Fruit fly (Drosophila melanogaster): ENCODE measurements around the gene CG43680.

CG43680 gene

dm6 chr3L:15101639-15102413 is 48.7 kb upstream of the CG43680 start (continued):
- TF ChIP-seq Hr38 (GFP tag; optimal IDR thresholded peaks at IDR 0.05): no peak
- no peak for TF ChIP-seq salr (GFP tag; optimal IDR thresholded peaks at IDR 0.05)
- TF ChIP-seq CG6808 (GFP tag; optimal IDR thresholded peaks at IDR 0.05): peak; percentile 6
- no peak for TF ChIP-seq OdsH (GFP tag; optimal IDR thresholded peaks at IDR 0.05)
- peak; percentile 84 for TF ChIP-seq svp (GFP tag)
- TF ChIP-seq achi (GFP tag; optimal IDR thresholded peaks at IDR 0.05): peak; percentile 35
- TF ChIP-seq ss (GFP tag; optimal IDR thresholded peaks at IDR 0.05): peak in 1 of 2 experiments; percentile 85
- peak; percentile 2 for TF ChIP-seq CG11762 (GFP tag; optimal IDR thresholded peaks at IDR 0.05; ENCODE audit: insufficient read depth)
- no peak for TF ChIP-seq CG4318 (GFP tag; optimal IDR thresholded peaks at IDR 0.05)
- peak; percentile 59 for TF ChIP-seq pdm3 (GFP tag; optimal IDR thresholded peaks at IDR 0.05)
- TF ChIP-seq CG32006 (GFP tag; optimal IDR thresholded peaks at IDR 0.05): peak; percentile 23
- TF ChIP-seq CG11294 (GFP tag; IDR thresholded peaks at IDR 0.05): no peak
- peak; percentile 3 for TF ChIP-seq CG11902 (GFP tag; optimal IDR thresholded peaks at IDR 0.05)
- TF ChIP-seq Sox102F (GFP tag; optimal IDR thresholded peaks at IDR 0.05): peak; percentile 56
- peak; percentile 12 for TF ChIP-seq CG3919 (GFP tag; optimal IDR thresholded peaks at IDR 0.05)
- TF ChIP-seq Hr39 (GFP tag; optimal IDR thresholded peaks at IDR 0.05): peak; percentile 52
- TF ChIP-seq Eip93F (GFP tag; optimal IDR thresholded peaks at IDR 0.05): no peak
- peak; percentile 10 for TF ChIP-seq Ets96B (tag; optimal IDR thresholded peaks at IDR 0.05)

- TF ChIP-seq CG7368 (GFP tag; optimal IDR thresholded peaks at IDR 0.05): no peak
- no peak for TF ChIP-seq CG9139 (GFP tag; optimal IDR thresholded peaks at IDR 0.05)
- TF ChIP-seq Hr39 (GFP tag; optimal IDR thresholded peaks at IDR 0.05): no peak
- TF ChIP-seq CG11902 (GFP tag; optimal IDR thresholded peaks at IDR 0.05): no peak
- peak; percentile 33 for TF ChIP-seq Eip78C (GFP tag)
- TF ChIP-seq Hr4 (GFP tag; optimal IDR thresholded peaks at IDR 0.05): no peak
- no peak for TF ChIP-seq CG34406 (GFP tag; optimal IDR thresholded peaks at IDR 0.05)
These were observed 47.8 kb upstream of the CG43680 start for dm6 chr3L:15100983-15101382.

dm6 chr3L:15099541-15099940 is 46.4 kb upstream of the CG43680 start:
- no peak for TF ChIP-seq CG10631 (GFP tag; optimal IDR thresholded peaks at IDR 0.05)
- TF ChIP-seq fkh (GFP tag; optimal IDR thresholded peaks at IDR 0.05): no peak
- no peak for TF ChIP-seq CG8319 (GFP tag; optimal IDR thresholded peaks at IDR 0.05)
- peak; percentile 23 for TF ChIP-seq CG32006 (GFP tag; optimal IDR thresholded peaks at IDR 0.05)
- no peak for TF ChIP-seq fd85E (GFP tag; optimal IDR thresholded peaks at IDR 0.05)
- TF ChIP-seq salr (GFP tag; optimal IDR thresholded peaks at IDR 0.05): no peak
- TF ChIP-seq CG9139 (GFP tag; optimal IDR thresholded peaks at IDR 0.05): no peak
- peak; percentile 38 for TF ChIP-seq Eip78C (GFP tag)
- peak; percentile 88 for TF ChIP-seq svp (GFP tag)

- no peak for TF ChIP-seq Hr38 (GFP tag; optimal IDR thresholded peaks at IDR 0.05)
- peak; percentile 56 for TF ChIP-seq CG9139 (GFP tag; optimal IDR thresholded peaks at IDR 0.05)
- TF ChIP-seq OdsH (GFP tag; optimal IDR thresholded peaks at IDR 0.05): peak; percentile 70
- peak; percentile 90 for TF ChIP-seq Gug (GFP tag; IDR thresholded peaks at IDR 0.05)
- TF ChIP-seq eg (GFP tag; IDR thresholded peaks at IDR 0.05): peak; percentile 94
- peak; percentile 71 for TF ChIP-seq net (GFP tag; optimal IDR thresholded peaks at IDR 0.05)
- TF ChIP-seq Sox14 (GFP tag; optimal IDR thresholded peaks at IDR 0.05): peak; percentile 16
- peak; percentile 67 for TF ChIP-seq CG11294 (GFP tag; IDR thresholded peaks at IDR 0.05)
- peak; percentile 74 for TF ChIP-seq CG4318 (GFP tag; optimal IDR thresholded peaks at IDR 0.05)
- no peak for TF ChIP-seq Hr39 (GFP tag; optimal IDR thresholded peaks at IDR 0.05)
- peak; percentile 88 for TF ChIP-seq CG3032 (tag; optimal IDR thresholded peaks at IDR 0.05)
- TF ChIP-seq CG8632 (GFP tag; optimal IDR thresholded peaks at IDR 0.05): peak; percentile 76
- TF ChIP-seq CG11762 (GFP tag; optimal IDR thresholded peaks at IDR 0.05; ENCODE audit: insufficient read depth): peak; percentile 74
- peak; percentile 36 for TF ChIP-seq CG1621 (tag; optimal IDR thresholded peaks at IDR 0.05)
- TF ChIP-seq Eip78C (GFP tag): peak; percentile 90
- TF ChIP-seq CG11902 (GFP tag; optimal IDR thresholded peaks at IDR 0.05): no peak
- peak; percentile 56 for TF ChIP-seq cyc (GFP tag; optimal IDR thresholded peaks at IDR 0.05)
- peak; percentile 43 for TF ChIP-seq Hr4 (GFP tag; optimal IDR thresholded peaks at IDR 0.05)
- TF ChIP-seq CG6792 (GFP tag; optimal IDR thresholded peaks at IDR 0.05): peak; percentile 69
- TF ChIP-seq CG3919 (GFP tag; optimal IDR thresholded peaks at IDR 0.05): peak; percentile 86
- peak; percentile 86 for TF ChIP-seq CG7368 (GFP tag; optimal IDR thresholded peaks at IDR 0.05)
- peak; percentile 86 for TF ChIP-seq CG10631 (GFP tag; optimal IDR thresholded peaks at IDR 0.05)
- peak; percentile 74 for TF ChIP-seq Ets96B (tag; optimal IDR thresholded peaks at IDR 0.05)
- peak; percentile 95 for TF ChIP-seq CG15336 (GFP tag; IDR thresholded peaks at IDR 0.05)
- TF ChIP-seq Sox15 (GFP tag; optimal IDR thresholded peaks at IDR 0.05): no peak
- TF ChIP-seq CG34406 (GFP tag; optimal IDR thresholded peaks at IDR 0.05): peak; percentile 71
- peak; percentile 48 for TF ChIP-seq Met (GFP tag; optimal IDR thresholded peaks at IDR 0.05)
- TF ChIP-seq Smox (GFP tag; optimal IDR thresholded peaks at IDR 0.05): peak; percentile 26
- peak; percentile 72 for TF ChIP-seq CG6808 (GFP tag; optimal IDR thresholded peaks at IDR 0.05)
These were observed 45.7 kb upstream of the CG43680 start for dm6 chr3L:15098659-15099512.

All from whole organism, prepupa.